Worm (Caenorhabditis elegans) whole organism, L1 larva: ENCODE data around the gene lbp-2.

ENCODE experiments used
- F16B12.6 ChIP-seq: fragments of 150-350 bp; optimal IDR thresholded peaks from 2 replicates; lab custom pipeline; 2014; ENCODE audit warnings: missing biosample characterization, missing genetic modification characterization
- aha-1 ChIP-seq: fragments of 150-350 bp; optimal IDR thresholded peaks from 2 replicates; lab custom pipeline; 2014; ENCODE audit warnings: missing biosample characterization, missing genetic modification characterization
- alr-1 ChIP-seq: fragments of 200-800 bp; sonication (Bioruptor generic); optimal IDR thresholded peaks from 2 replicates; lab custom pipeline; 2018; ENCODE audit warnings: borderline replicate concordance, mild to moderate bottlenecking, missing genetic modification characterization, missing compliant biosample characterization
- blmp-1 ChIP-seq: fragments of 150-350 bp; optimal IDR thresholded peaks from 2 replicates; lab custom pipeline; 2014; ENCODE audit warnings: missing biosample characterization, missing genetic modification characterization
- ceh-88 ChIP-seq: fragments of 200-800 bp; sonication (Bioruptor generic); IDR thresholded peaks from 2 replicates; pipeline ENCODE4 v1.3.6; 2022; ENCODE audit warnings: missing genetic modification characterization, missing compliant biosample characterization
- dpl-1 ChIP-seq, 3 experiments: fragments of 150-350 bp in 2 of 3; sonication (generic microtip) in 1 of 3; optimal IDR thresholded peaks; 2 replicates each; lab custom pipeline; 2014 to 2017; ENCODE audit warnings: missing biosample characterization in 3 of 3, missing genetic modification characterization in 3 of 3, missing genetic modification reagents in 3 of 3
- dsc-1 ChIP-seq: sonication (generic microtip); optimal IDR thresholded peaks from 2 replicates; lab custom pipeline; 2016; ENCODE audit warnings: mild to moderate bottlenecking, missing genetic modification characterization, missing compliant biosample characterization
- efl-1 ChIP-seq, 4 experiments: fragments of 150-350 bp; optimal IDR thresholded peaks in 3 of 4; peaks in 1 of 4; 1 replicate in 1 of 4; 2 replicates in 3 of 4; lab custom pipeline; 2014; ENCODE audit warnings: missing biosample characterization in 2 of 4, missing genetic modification characterization in 2 of 4, missing genetic modification reagents in 2 of 4
- efl-3 ChIP-seq: fragments of 200-800 bp; sonication (Bioruptor generic); optimal IDR thresholded peaks from 2 replicates; lab custom pipeline; 2018; ENCODE audit warnings: mild to moderate bottlenecking, missing genetic modification characterization, missing compliant biosample characterization
- egl-27 ChIP-seq, 2 experiments: fragments of 150-350 bp in 1 of 2; sonication (generic microtip); optimal IDR thresholded peaks; 3 replicates each; lab custom pipeline; 2017 to 2018; ENCODE audit warnings: missing biosample characterization in 2 of 2, missing genetic modification characterization in 2 of 2, missing genetic modification reagents in 2 of 2
- elt-2 ChIP-seq: sonication (generic microtip); optimal IDR thresholded peaks from 2 replicates; lab custom pipeline; 2016; ENCODE audit warnings: missing genetic modification characterization, mild to moderate bottlenecking, inconsistent platforms, missing compliant biosample characterization, missing genetic modification reagents
- elt-3 ChIP-seq, 6 experiments: fragments of 150-350 bp in 1 of 6; sonication (generic microtip); optimal IDR thresholded peaks; 2 replicates each; lab custom pipeline; 2017 to 2018; ENCODE audit warnings: missing biosample characterization in 6 of 6, missing genetic modification characterization in 6 of 6, inconsistent platforms in 1 of 6
- ets-5 ChIP-seq: fragments of 200-800 bp; sonication (Bioruptor generic); IDR thresholded peaks from 2 replicates; pipeline ENCODE4 v1.3.6; 2022; ENCODE audit warnings: missing genetic modification characterization, missing compliant biosample characterization
- fkh-4 ChIP-seq: sonication (generic microtip); optimal IDR thresholded peaks from 2 replicates; lab custom pipeline; 2016; ENCODE audit warnings: missing compliant biosample characterization, missing genetic modification characterization, borderline replicate concordance
- hlh-4 ChIP-seq: sonication (generic microtip); optimal IDR thresholded peaks from 2 replicates; lab custom pipeline; 2016; ENCODE audit warnings: mild to moderate bottlenecking, missing genetic modification characterization, missing compliant biosample characterization
- jun-1 ChIP-seq: fragments of 150-350 bp; optimal IDR thresholded peaks from 2 replicates; lab custom pipeline; 2014; ENCODE audit warnings: missing biosample characterization, missing genetic modification reagents, missing genetic modification characterization
- lin-35 ChIP-seq, 2 experiments: fragments of 150-350 bp; optimal IDR thresholded peaks; 2 replicates each; lab custom pipeline; 2014; ENCODE audit warnings: missing biosample characterization in 2 of 2, missing genetic modification characterization in 2 of 2, missing genetic modification reagents in 2 of 2
- lsy-2 ChIP-seq, 2 experiments: fragments of 150-350 bp; optimal IDR thresholded peaks; 2 replicates each; lab custom pipeline; 2014; ENCODE audit warnings: missing biosample characterization in 2 of 2, missing genetic modification characterization in 2 of 2
- mep-1 ChIP-seq: fragments of 150-350 bp; optimal IDR thresholded peaks from 2 replicates; lab custom pipeline; 2014; ENCODE audit warnings: missing biosample characterization, missing genetic modification characterization
- nhr-12 ChIP-seq: sonication (generic microtip); optimal IDR thresholded peaks from 2 replicates; lab custom pipeline; 2017; ENCODE audit warnings: missing biosample characterization, missing genetic modification characterization
- nhr-19 ChIP-seq: fragments of 200-800 bp; sonication (Bioruptor generic); conservative IDR thresholded peaks from 2 replicates; pipeline ENCODE4 v1.3.6; 2022; ENCODE audit warnings: missing genetic modification characterization, missing compliant biosample characterization
- nhr-20 ChIP-seq: sonication (generic microtip); optimal IDR thresholded peaks from 2 replicates; lab custom pipeline; 2016; ENCODE audit warnings: mild to moderate bottlenecking, missing genetic modification characterization, missing compliant biosample characterization
- nhr-28 ChIP-seq: fragments of 150-350 bp; optimal IDR thresholded peaks from 2 replicates; lab custom pipeline; 2014; ENCODE audit warnings: missing biosample characterization, missing genetic modification characterization
- nhr-85 ChIP-seq: sonication (generic microtip); peaks from one replicate; lab custom pipeline; 2016; ENCODE audit warnings: missing genetic modification characterization, inconsistent platforms, missing compliant biosample characterization
- nhr-90 ChIP-seq: sonication (generic microtip); optimal IDR thresholded peaks from 2 replicates; lab custom pipeline; 2016; ENCODE audit warnings: mild to moderate bottlenecking, missing genetic modification characterization, missing compliant biosample characterization; ENCODE audit not compliant: poor library complexity
- pag-3 ChIP-seq: sonication (generic microtip); optimal IDR thresholded peaks from 2 replicates; lab custom pipeline; 2017; ENCODE audit warnings: missing genetic modification characterization, mild to moderate bottlenecking, missing compliant biosample characterization, antibody characterized with exemption, borderline replicate concordance; ENCODE audit not compliant: insufficient read depth
- pqm-1 ChIP-seq: sonication (generic microtip); optimal IDR thresholded peaks from 3 replicates; lab custom pipeline; 2017; ENCODE audit warnings: missing biosample characterization, missing genetic modification characterization
- tlp-1 ChIP-seq: fragments of 150-350 bp; optimal IDR thresholded peaks from 2 replicates; lab custom pipeline; 2014; ENCODE audit warnings: missing biosample characterization, missing genetic modification characterization
- unc-130 ChIP-seq: fragments of 150-350 bp; optimal IDR thresholded peaks from 2 replicates; lab custom pipeline; 2017; ENCODE audit warnings: missing biosample characterization, missing genetic modification characterization, inconsistent platforms
- unc-30 ChIP-seq: sonication (generic microtip); optimal IDR thresholded peaks from 2 replicates; lab custom pipeline; 2017; ENCODE audit warnings: missing biosample characterization, missing genetic modification characterization
- zip-4 ChIP-seq: fragments of 200-800 bp; sonication (Bioruptor generic); optimal IDR thresholded peaks from 2 replicates; lab custom pipeline; 2018; ENCODE audit warnings: mild to moderate bottlenecking, missing genetic modification characterization, moderate library complexity, missing compliant biosample characterization
- ztf-11 ChIP-seq, 2 experiments: sonication (generic microtip); optimal IDR thresholded peaks; 2 replicates each; lab custom pipeline; 2016 to 2017; ENCODE audit warnings: missing genetic modification characterization in 2 of 2, missing biosample characterization in 1 of 2, missing compliant biosample characterization in 1 of 2
- ztf-4 ChIP-seq: fragments of 150-350 bp; optimal IDR thresholded peaks from 2 replicates; lab custom pipeline; 2014; ENCODE audit warnings: missing biosample characterization, missing genetic modification characterization

The lbp-2 gene

ce11 chrX:3228701-3229100 lies 31.7 kb upstream of the lbp-2 start:
- TF ChIP-seq jun-1 (tag; lab: Kevin White, UChicago) (no peak), efl-1 (optimal IDR thresholded peaks at IDR 0.05; lab: Kevin White, UChicago) (no peak), efl-1 (GFP tag; optimal IDR thresholded peaks at IDR 0.05 in 1 of 2; lab: Kevin White, UChicago) (peak in 1 of 2 experiments; percentile 61)

- TF ChIP-seq unc-130: no peak
- no peak for TF ChIP-seq lin-35 (GFP tag; optimal IDR thresholded peaks at IDR 0.05; lab: Kevin White, UChicago)
- no peak for TF ChIP-seq nhr-28 (tag; lab: Kevin White, UChicago)
- TF ChIP-seq unc-30 (tag; lab: Kevin White, UChicago): no peak
- TF ChIP-seq efl-3 (GFP tag; lab: Kevin White, UChicago): no peak
- TF ChIP-seq alr-1: no peak
- TF ChIP-seq nhr-85: no peak
- TF ChIP-seq, all 84 proteins: peak for 0
These were observed 29.8 kb upstream of the lbp-2 start for ce11 chrX:3230575-3230974.

ce11 chrX:3235358-3235816 lies 25.0 kb upstream of the lbp-2 start, which contains the start of gene F28B4.3:
Gene F28B4.3 (minus strand): TSS chrX:3235408.
- TF ChIP-seq ets-5 (GFP tag; lab: Robert Waterston, UW) (no peak), nhr-90 (tag; lab: Kevin White, UChicago) (no peak), fkh-4 (no peak), pqm-1 (tag; lab: Kevin White, UChicago) (peak; percentile 75), elt-3 (tag; optimal IDR thresholded peaks at IDR 0.05; lab: Kevin White, UChicago) (no peak), mep-1 (no peak), lsy-2 (tag; optimal IDR thresholded peaks at IDR 0.05; lab: Kevin White, UChicago) (no peak), blmp-1 (tag; lab: Kevin White, UChicago) (no peak), ceh-88 (no peak), alr-1 (no peak), nhr-12 (tag; lab: Kevin White, UChicago) (no peak), ztf-11 (tag; optimal IDR thresholded peaks at IDR 0.05; lab: Kevin White, UChicago) (no peak), zip-4 (GFP tag; lab: Kevin White, UChicago) (no peak), jun-1 (tag; lab: Kevin White, UChicago) (peak; percentile 25), F16B12.6 (tag; lab: Kevin White, UChicago) (no peak), dpl-1 (GFP tag; optimal IDR thresholded peaks at IDR 0.05; lab: Kevin White, UChicago) (no peak), nhr-20 (tag; lab: Kevin White, UChicago) (peak; percentile 2), elt-2 (tag; lab: Kevin White, UChicago) (peak; percentile 88), dsc-1 (tag; lab: Kevin White, UChicago) (no peak), egl-27 (tag; optimal IDR thresholded peaks at IDR 0.05; lab: Kevin White, UChicago) (no peak)

- TF ChIP-seq hlh-4 (no peak), elt-2 (tag; lab: Kevin White, UChicago) (peak; percentile 41), aha-1 (tag; lab: Kevin White, UChicago) (no peak), nhr-19 (GFP tag; lab: Robert Waterston, UW) (no peak)
These were observed 16.8 kb upstream of the lbp-2 start, which contains the start of gene irg-7 for ce11 chrX:3243614-3244013. Gene irg-7 (minus strand): TSS chrX:3243636.

ce11 chrX:3244402-3244801 lies 16.0 kb upstream of the lbp-2 start:
- TF ChIP-seq tlp-1 (tag; lab: Kevin White, UChicago) (no peak), ets-5 (GFP tag; lab: Robert Waterston, UW) (no peak), pag-3 (tag; lab: Kevin White, UChicago) (no peak), ztf-4 (tag; lab: Kevin White, UChicago) (no peak), elt-2 (tag; lab: Kevin White, UChicago) (peak; percentile 23)
- TF ChIP-seq, all 84 proteins: peak for 1
